Worm (Caenorhabditis elegans): ENCODE results near the gene ugt-46.

ce11 chrX:530011-530410 lies at the start of gene ugt-46:
- TF ChIP-seq egl-27 (tag; optimal IDR thresholded peaks at IDR 0.05) (no peak), pag-3 (tag; optimal IDR thresholded peaks at IDR 0.05; ENCODE audit: borderline replicate concordance, insufficient read depth) (no peak), ama-1 (optimal IDR thresholded peaks at IDR 0.05) (no peak), lin-13 (GFP tag; optimal IDR thresholded peaks at IDR 0.05) (no peak)
